Worm (Caenorhabditis elegans) whole organism, L4 larva: ENCODE data around the gene C48D1.5.

Experiments
- dpl-1 ChIP-seq: fragments of 150-350 bp; optimal IDR thresholded peaks from 2 replicates; lab custom pipeline; 2014; ENCODE audit warnings: missing biosample characterization, missing genetic modification reagents, missing genetic modification characterization
- lin-1 ChIP-seq: fragments of 200-800 bp; sonication (Bioruptor generic); IDR thresholded peaks from 2 replicates; pipeline ENCODE4 v1.3.6; 2022; ENCODE audit warnings: missing genetic modification reagents, missing genetic modification characterization, missing compliant biosample characterization
- nhr-102 ChIP-seq: sonication (generic microtip); optimal IDR thresholded peaks from 2 replicates; lab custom pipeline; 2016; ENCODE audit warnings: mild to moderate bottlenecking, missing genetic modification characterization, moderate library complexity, missing compliant biosample characterization
- skn-1 ChIP-seq: fragments of 150-350 bp; optimal IDR thresholded peaks from 2 replicates; lab custom pipeline; 2014; ENCODE audit warnings: missing biosample characterization, missing genetic modification characterization
- tag-97 ChIP-seq: fragments of 200-800 bp; sonication (Bioruptor generic); IDR thresholded peaks from 2 replicates; pipeline ENCODE4 v1.3.6; 2022; ENCODE audit warnings: missing genetic modification characterization, missing compliant biosample characterization
- unc-39 ChIP-seq: sonication (generic microtip); optimal IDR thresholded peaks from 2 replicates; lab custom pipeline; 2017; ENCODE audit warnings: missing biosample characterization, missing genetic modification characterization

- no peak for TF ChIP-seq skn-1 (tag; lab: Kevin White, UChicago)
- TF ChIP-seq lin-1 (GFP tag; lab: Robert Waterston, UW), result no peak
- no peak for TF ChIP-seq tag-97 (GFP tag; lab: Robert Waterston, UW)
- no peak for TF ChIP-seq unc-39
- no peak for TF ChIP-seq nhr-102 (tag; lab: Kevin White, UChicago)
- TF ChIP-seq dpl-1, result no peak
Observed at ce11 chrIV:13241340-13241739, 19.6 kb downstream of the C48D1.5 start.
